Fruit fly (Drosophila melanogaster) whole organism, embryonic: Measurements from ENCODE around the gene Enoph.
A peak's percentile ranks its signal among the peaks of the same experiment; 100 is the strongest.

Experiments
- Ada2b ChIP-seq: fragments of 200-800 bp; sonication (Bioruptor generic); IDR thresholded peaks from 2 replicates; pipeline ENCODE4 v1.3.6; 2022; ENCODE audit warnings: missing biosample characterization, missing genetic modification characterization
- Aef1 ChIP-seq: fragments of 200-800 bp; sonication (Bioruptor generic); IDR thresholded peaks from 3 replicates; pipeline ENCODE4 v1.3.6; 2022; ENCODE audit warnings: missing biosample characterization, missing genetic modification characterization
- Bdp1 ChIP-seq: fragments of 200-800 bp; sonication (Bioruptor generic); optimal IDR thresholded peaks from 3 replicates; lab custom pipeline; 2016; ENCODE audit warnings: missing biosample characterization, missing genetic modification characterization
- CG11723 ChIP-seq: fragments of 200-800 bp; sonication (Bioruptor generic); optimal IDR thresholded peaks from 2 replicates; lab custom pipeline; 2017; ENCODE audit warnings: missing biosample characterization, mild to moderate bottlenecking, missing genetic modification characterization
- CG12155 ChIP-seq: fragments of 200-800 bp; sonication (Bioruptor generic); optimal IDR thresholded peaks from 3 replicates; lab custom pipeline; 2016; ENCODE audit warnings: missing biosample characterization, missing genetic modification characterization
- CG12236 ChIP-seq: fragments of 200-800 bp; sonication (Bioruptor generic); optimal IDR thresholded peaks from 2 replicates; lab custom pipeline; 2016; ENCODE audit warnings: missing biosample characterization, missing genetic modification characterization
- CG13296 ChIP-seq: fragments of 200-800 bp; sonication (Bioruptor generic); optimal IDR thresholded peaks from 3 replicates; lab custom pipeline; 2018; ENCODE audit warnings: missing biosample characterization, mild to moderate bottlenecking, missing genetic modification characterization
- CG14014 ChIP-seq: fragments of 200-800 bp; sonication (Bioruptor generic); IDR thresholded peaks from 2 replicates; pipeline ENCODE4 v1.3.6; 2022; ENCODE audit warnings: missing biosample characterization, missing genetic modification characterization
- CG14860 ChIP-seq: fragments of 200-800 bp; sonication (Bioruptor generic); IDR thresholded peaks from 3 replicates; pipeline ENCODE4 v1.3.6; 2022; ENCODE audit warnings: missing biosample characterization, missing genetic modification characterization; ENCODE audit not compliant: partially characterized antibody
- CG15514 ChIP-seq: fragments of 200-800 bp; sonication (Bioruptor generic); optimal IDR thresholded peaks from 3 replicates; lab custom pipeline; 2017; ENCODE audit warnings: missing biosample characterization, missing genetic modification characterization, mild to moderate bottlenecking, moderate library complexity, missing genetic modification reagents
- CG15601 ChIP-seq: fragments of 200-800 bp; sonication (Bioruptor generic); optimal IDR thresholded peaks from 3 replicates; lab custom pipeline; 2019; ENCODE audit warnings: missing biosample characterization, mild to moderate bottlenecking, missing genetic modification characterization, moderate library complexity
- CG16863 ChIP-seq: fragments of 200-800 bp; sonication (Bioruptor generic); optimal IDR thresholded peaks from 3 replicates; lab custom pipeline; 2016; ENCODE audit warnings: missing biosample characterization, missing genetic modification characterization
- CG17361 ChIP-seq: fragments of 200-800 bp; sonication (Bioruptor generic); IDR thresholded peaks from 3 replicates; pipeline ENCODE4 v1.3.6; 2022; ENCODE audit warnings: missing biosample characterization, missing genetic modification characterization
- CG2116 ChIP-seq: fragments of 200-800 bp; sonication (Bioruptor generic); optimal IDR thresholded peaks from 3 replicates; lab custom pipeline; 2018; ENCODE audit warnings: missing biosample characterization, mild to moderate bottlenecking, missing genetic modification characterization
- CG34376 ChIP-seq: fragments of 200-800 bp; sonication (Bioruptor generic); optimal IDR thresholded peaks from 2 replicates; lab custom pipeline; 2018; ENCODE audit warnings: missing biosample characterization, mild to moderate bottlenecking, missing genetic modification characterization
- CG3726 ChIP-seq: fragments of 200-800 bp; sonication (Bioruptor generic); IDR thresholded peaks from 3 replicates; pipeline ENCODE4, ENCODE4 v1.3.6; 2022; ENCODE audit warnings: missing biosample characterization, missing genetic modification characterization
- CG43689 ChIP-seq: fragments of 200-800 bp; sonication (Bioruptor generic); IDR thresholded peaks from 2 replicates; pipeline ENCODE4 v1.3.6; 2022; ENCODE audit warnings: missing biosample characterization, missing genetic modification characterization
- CG4424 ChIP-seq: fragments of 200-800 bp; sonication (Bioruptor generic); optimal IDR thresholded peaks from 3 replicates; lab custom pipeline; 2016; ENCODE audit warnings: missing biosample characterization, missing genetic modification characterization
- CG8765 ChIP-seq: fragments of 200-800 bp; sonication (Bioruptor generic); IDR thresholded peaks from 2 replicates; pipeline ENCODE4 v1.3.6; 2022; ENCODE audit warnings: missing biosample characterization, missing genetic modification characterization
- CG9797 ChIP-seq: fragments of 200-800 bp; sonication (Bioruptor generic); optimal IDR thresholded peaks from 3 replicates; lab custom pipeline; 2018; ENCODE audit warnings: missing biosample characterization, mild to moderate bottlenecking, missing genetic modification characterization
- H15 ChIP-seq: fragments of 200-800 bp; sonication (Bioruptor generic); IDR thresholded peaks from 3 replicates; pipeline ENCODE4 v1.3.6; 2022; ENCODE audit warnings: missing biosample characterization, missing genetic modification characterization
- HLH3B ChIP-seq: fragments of 200-800 bp; sonication (Bioruptor generic); IDR thresholded peaks from 2 replicates; pipeline ENCODE4 v1.3.6; 2022; ENCODE audit warnings: missing biosample characterization, missing genetic modification characterization
- Hand ChIP-seq: fragments of 200-800 bp; sonication (Bioruptor generic); optimal IDR thresholded peaks from 2 replicates; lab custom pipeline; 2017; ENCODE audit warnings: mild to moderate bottlenecking, missing biosample characterization, missing genetic modification reagents, missing genetic modification characterization
- Hmx ChIP-seq: fragments of 200-800 bp; sonication (Bioruptor generic); optimal IDR thresholded peaks from 2 replicates; lab custom pipeline; 2016; ENCODE audit warnings: missing biosample characterization, missing genetic modification characterization
- Hr51 ChIP-seq, 2 experiments: fragments of 200-800 bp; sonication (Bioruptor generic); optimal IDR thresholded peaks; 2 replicates in 1 of 2; 3 replicates in 1 of 2; lab custom pipeline; 2016 to 2018; ENCODE audit warnings: missing biosample characterization in 2 of 2, missing genetic modification characterization in 2 of 2, mild to moderate bottlenecking in 1 of 2, moderate library complexity in 1 of 2
- Kr ChIP-seq: fragments of 200-800 bp; sonication (Bioruptor generic); optimal IDR thresholded peaks from 2 replicates; lab custom pipeline; 2017; ENCODE audit warnings: missing biosample characterization, mild to moderate bottlenecking, missing genetic modification characterization
- Med ChIP-seq: fragments of 200-800 bp; sonication (Bioruptor generic); peaks from one replicate; lab custom pipeline; 2016; ENCODE audit warnings: missing biosample characterization, missing genetic modification characterization, mild to moderate bottlenecking, inconsistent platforms, moderate library complexity
- Meics ChIP-seq: fragments of 200-800 bp; sonication (Bioruptor generic); optimal IDR thresholded peaks from 2 replicates; lab custom pipeline; 2017; ENCODE audit warnings: missing biosample characterization, mild to moderate bottlenecking, missing genetic modification characterization
- Optix ChIP-seq: fragments of 200-800 bp; sonication (Bioruptor generic); IDR thresholded peaks from 3 replicates; pipeline ENCODE4 v1.3.6; 2022; ENCODE audit warnings: missing biosample characterization, missing genetic modification characterization
- Poxn ChIP-seq: fragments of 200-800 bp; sonication (Bioruptor generic); IDR thresholded peaks from 2 replicates; pipeline ENCODE4 v1.3.6; 2022; ENCODE audit warnings: missing biosample characterization, missing genetic modification characterization
- bbx ChIP-seq: fragments of 200-800 bp; sonication (Bioruptor generic); IDR thresholded peaks from 2 replicates; pipeline ENCODE4 v1.3.6; 2022; ENCODE audit warnings: missing biosample characterization, missing genetic modification characterization; ENCODE audit not compliant: partially characterized antibody
- danr ChIP-seq: fragments of 200-800 bp; sonication (Bioruptor generic); IDR thresholded peaks from 2 replicates; pipeline ENCODE4 v1.3.6; 2022; ENCODE audit warnings: missing biosample characterization, missing genetic modification characterization
- hb ChIP-seq: fragments of 200-800 bp; sonication (Bioruptor generic); IDR thresholded peaks from 3 replicates; pipeline ENCODE4 v1.3.6; 2022; ENCODE audit warnings: missing biosample characterization, missing genetic modification characterization; ENCODE audit not compliant: partially characterized antibody
- hbn ChIP-seq: fragments of 200-800 bp; sonication (Bioruptor generic); IDR thresholded peaks from 2 replicates; pipeline ENCODE4 v1.3.6; 2022; ENCODE audit warnings: missing biosample characterization, missing genetic modification characterization; ENCODE audit not compliant: partially characterized antibody
- hkb ChIP-seq, 2 experiments: fragments of 200-800 bp in 1 of 2; fragments of >200 bp in 1 of 2; sonication (Bioruptor generic) in 1 of 2; IDR thresholded peaks in 1 of 2; optimal IDR thresholded peaks in 1 of 2; 2 replicates each; pipeline versions ENCODE4 v1.3.6 to Lab custom; 2017 to 2022; ENCODE audit warnings: missing biosample characterization in 1 of 2, missing genetic modification characterization in 1 of 2
- kni ChIP-seq: fragments of 200-800 bp; sonication (Bioruptor generic); optimal IDR thresholded peaks from 3 replicates; lab custom pipeline; 2017; ENCODE audit warnings: mild to moderate bottlenecking, missing biosample characterization, missing genetic modification reagents, missing genetic modification characterization
- lbe ChIP-seq: fragments of 200-800 bp; sonication (Bioruptor generic); optimal IDR thresholded peaks from 2 replicates; lab custom pipeline; 2016; ENCODE audit warnings: missing biosample characterization, mild to moderate bottlenecking, missing genetic modification characterization
- lmd ChIP-seq: fragments of 200-800 bp; sonication (Bioruptor generic); IDR thresholded peaks from 2 replicates; pipeline ENCODE4 v1.3.6; 2022; ENCODE audit warnings: missing biosample characterization, missing genetic modification characterization
- lov ChIP-seq, 2 experiments: fragments of 200-800 bp in 1 of 2; fragments of >200 bp in 1 of 2; sonication (Bioruptor generic) in 1 of 2; IDR thresholded peaks in 1 of 2; optimal IDR thresholded peaks in 1 of 2; 2 replicates in 1 of 2; 3 replicates in 1 of 2; pipeline versions ENCODE4 v1.3.6 to Lab custom; 2017 to 2022; ENCODE audit warnings: missing biosample characterization in 1 of 2, missing genetic modification characterization in 1 of 2
- luna ChIP-seq: fragments of 200-800 bp; sonication (Bioruptor generic); optimal IDR thresholded peaks from 2 replicates; lab custom pipeline; 2016; ENCODE audit warnings: missing biosample characterization, missing genetic modification characterization
- p53 ChIP-seq: fragments of 200-800 bp; sonication (Bioruptor generic); optimal IDR thresholded peaks from 2 replicates; lab custom pipeline; 2016; ENCODE audit warnings: missing biosample characterization, missing genetic modification characterization
- prd ChIP-seq, 3 experiments: fragments of >200 bp in 2 of 3; fragments of 200-800 bp in 1 of 3; sonication (Bioruptor generic) in 1 of 3; optimal IDR thresholded peaks in 2 of 3; IDR thresholded peaks in 1 of 3; 2 replicates in 2 of 3; 3 replicates in 1 of 3; pipeline versions ENCODE4 v1.3.6 to Lab custom; 2017 to 2022; ENCODE audit warnings: missing biosample characterization in 1 of 3, missing genetic modification characterization in 1 of 3
- ranshi ChIP-seq: fragments of 200-800 bp; sonication (Bioruptor generic); IDR thresholded peaks from 2 replicates; pipeline ENCODE4 v1.3.6; 2022; ENCODE audit warnings: missing biosample characterization, missing genetic modification characterization
- rib ChIP-seq: fragments of 200-800 bp; sonication (Bioruptor generic); IDR thresholded peaks from 2 replicates; pipeline ENCODE4 v1.3.6; 2022; ENCODE audit warnings: missing biosample characterization, missing genetic modification characterization
- ssp ChIP-seq: fragments of 200-800 bp; sonication (Bioruptor generic); IDR thresholded peaks from 2 replicates; pipeline ENCODE4 v1.3.6; 2022; ENCODE audit warnings: missing biosample characterization, missing genetic modification characterization
- tup ChIP-seq: fragments of 200-800 bp; sonication (Bioruptor generic); optimal IDR thresholded peaks from 2 replicates; lab custom pipeline; 2016; ENCODE audit warnings: missing biosample characterization, mild to moderate bottlenecking, missing genetic modification characterization, moderate library complexity
- tx ChIP-seq: fragments of 200-800 bp; sonication (Bioruptor generic); optimal IDR thresholded peaks from 2 replicates; lab custom pipeline; 2016; ENCODE audit warnings: missing biosample characterization, missing genetic modification characterization
- unpg ChIP-seq: fragments of 200-800 bp; sonication (Bioruptor generic); optimal IDR thresholded peaks from 3 replicates; lab custom pipeline; 2018; ENCODE audit warnings: missing biosample characterization, mild to moderate bottlenecking, missing genetic modification characterization, moderate library complexity

The Enoph gene

DNA sequence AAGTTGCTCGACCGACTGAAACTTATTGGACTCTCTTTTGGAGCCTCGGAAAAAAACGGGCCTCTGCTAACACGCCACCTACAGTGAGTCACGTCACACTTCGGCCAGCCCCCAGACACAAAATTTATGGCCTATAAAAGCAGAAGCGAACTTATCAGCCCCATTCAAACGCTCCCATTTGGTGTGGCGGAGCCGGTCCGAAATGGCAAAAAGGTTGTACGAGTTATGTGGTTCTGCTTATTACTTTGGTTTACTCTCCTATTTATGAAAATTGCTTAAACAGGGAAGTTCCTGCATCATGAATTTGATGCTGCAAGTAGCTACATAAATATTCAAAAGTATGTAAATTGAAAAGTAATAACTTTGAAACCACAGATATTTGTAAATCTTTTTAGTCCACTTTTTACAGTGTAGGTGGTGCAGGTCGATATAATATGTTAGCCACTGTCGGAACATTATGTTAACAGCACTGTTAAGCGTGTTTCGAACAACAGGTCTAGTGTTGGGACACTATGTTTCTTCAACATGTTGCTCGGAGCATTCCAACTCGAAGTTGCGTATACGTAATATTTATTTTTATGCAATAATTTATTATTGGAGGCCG is 27.0 kb upstream of the Enoph start (continued):
- peak; percentile 93 for TF ChIP-seq unpg (GFP tag; lab: Kevin White, UChicago)
- peak; percentile 74 for TF ChIP-seq Ada2b (GFP tag; lab: Robert Waterston, UW)
- peak; percentile 89 for TF ChIP-seq CG4424 (GFP tag; lab: Kevin White, UChicago)
- TF ChIP-seq Hmx (GFP tag; lab: Kevin White, UChicago) = peak; percentile 73
- TF ChIP-seq Meics (GFP tag; lab: Kevin White, UChicago) = peak; percentile 95
- TF ChIP-seq HLH3B (GFP tag; lab: Robert Waterston, UW) = peak; percentile 68
- peak; percentile 88 for TF ChIP-seq CG12236 (GFP tag; lab: Kevin White, UChicago)
- TF ChIP-seq hbn = no peak
- TF ChIP-seq tx = peak; percentile 89
- peak; percentile 63; the same call in 1 of the 2 replicates for TF ChIP-seq CG8765
- peak; percentile 99 for TF ChIP-seq Med (GFP tag; lab: Kevin White, UChicago)
- no peak for TF ChIP-seq hb
- TF ChIP-seq CG2116 (GFP tag; lab: Kevin White, UChicago) = peak; percentile 58
- peak; percentile 89 for TF ChIP-seq CG16863 (GFP tag; lab: Kevin White, UChicago)
- peak; percentile 92 for TF ChIP-seq CG13296
- TF ChIP-seq ssp (GFP tag; lab: Robert Waterston, UW) = peak; percentile 69
- TF ChIP-seq CG9797 (GFP tag; lab: Kevin White, UChicago) = no peak
- peak; percentile 81 for TF ChIP-seq CG15514 (GFP tag; lab: Kevin White, UChicago)
- peak; percentile 86 for TF ChIP-seq CG12155
- TF ChIP-seq p53 (GFP tag; lab: Kevin White, UChicago) = peak; percentile 81
- TF ChIP-seq CG14860 (GFP tag; lab: Robert Waterston, UW) = no peak
- TF ChIP-seq CG34376 (GFP tag; lab: Kevin White, UChicago) = peak; percentile 94
- TF ChIP-seq tup (GFP tag; lab: Kevin White, UChicago) = peak; percentile 70
- TF ChIP-seq luna (GFP tag; lab: Kevin White, UChicago) = peak; percentile 84
- TF ChIP-seq Hand (GFP tag; lab: Kevin White, UChicago) = peak; percentile 91
- peak; percentile 66; the same call in 1 of the 3 replicates for TF ChIP-seq CG3726 (GFP tag; lab: Robert Waterston, UW)
- peak; percentile 81 for TF ChIP-seq kni
- peak; percentile 86 for TF ChIP-seq CG11723
- peak; percentile 54 for TF ChIP-seq lbe (GFP tag; lab: Kevin White, UChicago)
- TF ChIP-seq Bdp1 (GFP tag; lab: Kevin White, UChicago) = peak; percentile 77
- peak; percentile 58; the same call in 1 of the 2 replicates for TF ChIP-seq danr
- peak; percentile 86 to 95 for TF ChIP-seq Hr51 (GFP tag; optimal IDR thresholded peaks at IDR 0.05; lab: Kevin White, UChicago)
- peak; percentile 79 for TF ChIP-seq rib (GFP tag; lab: Robert Waterston, UW)
- TF ChIP-seq CG14014 (GFP tag; lab: Robert Waterston, UW) = peak; percentile 86
- peak; percentile 95 for TF ChIP-seq CG17361
- TF ChIP-seq Kr (GFP tag; lab: Kevin White, UChicago) = no peak
- TF ChIP-seq Poxn (GFP tag; lab: Robert Waterston, UW) = peak; percentile 32; the same call in 1 of the 2 replicates
- TF ChIP-seq prd (optimal IDR thresholded peaks at IDR 0.05; lab: Kevin White, UChicago) = no peak
- peak; percentile 84 for TF ChIP-seq prd (GFP tag; IDR thresholded peaks at IDR 0.05; lab: Robert Waterston, UW)
- TF ChIP-seq bbx = no peak
- TF ChIP-seq Aef1 (GFP tag; lab: Robert Waterston, UW) = peak; percentile 68
- peak; percentile 74; the same call in 1 of the 2 replicates for TF ChIP-seq ranshi (GFP tag; lab: Robert Waterston, UW)
- peak; percentile 79; the same call in 2 of the 3 replicates for TF ChIP-seq Optix (GFP tag; lab: Robert Waterston, UW)
- peak; percentile 89 for TF ChIP-seq lmd (GFP tag; lab: Robert Waterston, UW)
- no peak for TF ChIP-seq CG43689 (GFP tag; lab: Robert Waterston, UW)
- no peak for TF ChIP-seq hkb (optimal IDR thresholded peaks at IDR 0.05; lab: Kevin White, UChicago)
- peak; percentile 76 for TF ChIP-seq hkb (GFP tag; IDR thresholded peaks at IDR 0.05; lab: Robert Waterston, UW)
- TF ChIP-seq CG15601 (tag; lab: Kevin White, UChicago) = peak; percentile 87
- peak; percentile 75; the same call in 2 of the 3 replicates for TF ChIP-seq H15 (GFP tag; lab: Robert Waterston, UW)
- TF ChIP-seq lov (optimal IDR thresholded peaks at IDR 0.05; lab: Kevin White, UChicago) = no peak
- TF ChIP-seq lov (GFP tag; IDR thresholded peaks at IDR 0.05; lab: Robert Waterston, UW) = peak; percentile 72; the same call in 2 of the 3 replicates
